Worm (Caenorhabditis elegans) whole organism, late embryonic: ENCODE measurements around the gene tbx-8.

Experiments
- F13H6.1 ChIP-seq: sonication (generic microtip); optimal IDR thresholded peaks from 2 replicates; lab custom pipeline; 2016; ENCODE audit warnings: missing genetic modification characterization, missing compliant biosample characterization
- dmd-4 ChIP-seq: sonication (generic microtip); optimal IDR thresholded peaks from 2 replicates; lab custom pipeline; 2016; ENCODE audit warnings: borderline replicate concordance, missing genetic modification characterization, missing compliant biosample characterization
- elt-4 ChIP-seq: sonication (generic microtip); optimal IDR thresholded peaks from 2 replicates; lab custom pipeline; 2016; ENCODE audit warnings: missing genetic modification characterization, missing compliant biosample characterization
- ets-4 ChIP-seq: sonication (generic microtip); optimal IDR thresholded peaks from 2 replicates; lab custom pipeline; 2016; ENCODE audit warnings: missing genetic modification characterization, missing compliant biosample characterization
- gmeb-2 ChIP-seq: sonication (generic microtip); optimal IDR thresholded peaks from 2 replicates; lab custom pipeline; 2016; ENCODE audit warnings: missing genetic modification characterization, inconsistent platforms, missing compliant biosample characterization
- pag-3 ChIP-seq: sonication (generic microtip); optimal IDR thresholded peaks from 2 replicates; lab custom pipeline; 2016; ENCODE audit warnings: missing compliant biosample characterization, missing genetic modification characterization, borderline replicate concordance
- sox-2 ChIP-seq: fragments of 200-800 bp; sonication (Bioruptor generic); IDR thresholded peaks from 2 replicates; pipeline ENCODE4 v1.3.6; 2022; ENCODE audit warnings: missing genetic modification reagents, missing genetic modification characterization, missing compliant biosample characterization

DNA sequence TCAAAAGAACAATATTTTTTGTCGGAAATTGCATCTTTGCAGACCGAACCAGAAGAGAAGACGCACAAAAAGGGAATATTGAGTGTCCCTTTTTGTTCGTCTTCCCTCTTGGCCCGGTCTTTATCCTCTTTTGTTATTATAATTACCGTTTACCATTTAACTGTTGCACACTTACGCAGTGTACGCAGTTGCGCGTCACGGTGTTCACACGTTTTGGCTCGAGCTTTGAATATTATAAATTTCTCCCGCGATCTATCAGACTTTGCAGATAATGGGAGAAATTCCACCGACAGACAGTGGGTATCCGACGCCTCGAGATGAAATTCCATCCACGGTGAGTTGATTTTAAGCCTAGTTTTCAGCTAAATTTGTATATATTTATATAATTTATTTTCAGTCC is 26.4 kb upstream of the tbx-8 start, which contains the start of gene sas-7:
- TF ChIP-seq dmd-4 (no peak), sox-2 (no peak), pag-3 (tag; lab: Kevin White, UChicago) (no peak), ets-4 (tag; lab: Kevin White, UChicago) (no peak), gmeb-2 (tag; lab: Kevin White, UChicago) (no peak), elt-4 (tag; lab: Kevin White, UChicago) (no peak), F13H6.1 (no peak)
